Fruit fly (Drosophila melanogaster) whole organism: ENCODE measurements around the gene CG5376.

Source experiments
- CG8478 ChIP-seq: fragments of >200 bp; optimal IDR thresholded peaks from 2 replicates; lab custom pipeline; 2018; ENCODE audit warnings: inconsistent platforms
- Dll ChIP-seq: fragments of >200 bp; optimal IDR thresholded peaks from 2 replicates; lab custom pipeline; 2017
- EcR ChIP-seq, 2 experiments: fragments of >200 bp; optimal IDR thresholded peaks; 2 replicates each; lab custom pipeline; 2017; ENCODE audit warnings: missing biosample characterization in 2 of 2, missing genetic modification characterization in 2 of 2, missing genetic modification reagents in 2 of 2
- pan ChIP-seq: fragments of >200 bp; optimal IDR thresholded peaks from 2 replicates; lab custom pipeline; 2017
- psq ChIP-seq: fragments of >200 bp; optimal IDR thresholded peaks from 2 replicates; lab custom pipeline; 2017
- usp ChIP-seq: fragments of >200 bp; optimal IDR thresholded peaks from 2 replicates; lab custom pipeline; 2017; ENCODE audit warnings: missing biosample characterization, missing genetic modification characterization, mixed read lengths

Gene CG5376

DNA sequence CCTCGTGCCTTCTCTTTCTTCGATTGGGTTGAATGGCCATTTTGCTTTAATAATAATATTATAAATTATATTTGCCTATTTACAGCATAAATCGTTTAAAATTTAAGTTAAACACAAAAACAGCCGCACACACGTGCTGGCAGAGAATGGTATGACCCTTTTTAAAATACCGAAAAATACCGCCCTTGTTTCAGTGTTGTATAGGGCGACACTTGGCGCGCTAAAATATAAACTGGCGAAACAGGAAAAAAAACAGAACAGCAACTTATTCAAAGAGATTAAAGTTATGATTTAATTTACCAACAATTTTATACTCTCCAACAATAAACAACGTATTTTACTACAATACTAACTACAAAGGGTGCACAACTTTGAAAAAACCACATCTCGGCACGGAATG lies 42.3 kb downstream of the CG5376 start, which contains the start of gene CG12499:
TSS of gene CG12499 (minus strand) at position 95 of the 400 bp plus-strand sequence.
- TF ChIP-seq EcR (GFP tag; optimal IDR thresholded peaks at IDR 0.05; lab: Kevin White, UChicago) = no peak
- no peak for TF ChIP-seq Dll (lab: Kevin White, UChicago)
- no peak for TF ChIP-seq usp (GFP tag; lab: Kevin White, UChicago)
- TF ChIP-seq pan (lab: Kevin White, UChicago) = no peak
- no peak for TF ChIP-seq psq (lab: Kevin White, UChicago)
- TF ChIP-seq CG8478 = no peak

DNA sequence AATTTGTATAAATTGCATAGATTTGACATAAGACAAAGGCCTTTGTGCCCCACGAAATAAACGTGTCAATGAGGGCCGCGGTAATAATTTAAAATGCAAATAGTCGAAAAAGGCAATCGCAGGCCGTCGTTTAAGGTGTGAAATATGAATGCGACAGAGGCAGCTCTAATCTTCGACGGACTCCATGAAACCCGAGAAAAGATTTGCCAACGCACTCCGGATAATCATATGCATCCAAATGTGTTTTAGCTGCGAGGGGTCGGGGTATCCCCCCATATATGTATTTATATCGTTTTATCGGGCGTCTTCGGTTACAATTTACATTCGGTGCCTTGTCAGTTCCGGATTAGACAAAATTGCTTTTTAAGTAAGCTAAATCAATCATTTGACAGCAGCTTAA lies 50.5 kb downstream of the CG5376 start:
- TF ChIP-seq CG8478 (no peak), EcR (GFP tag; optimal IDR thresholded peaks at IDR 0.05; lab: Kevin White, UChicago) (no peak), psq (lab: Kevin White, UChicago) (no peak), pan (lab: Kevin White, UChicago) (no peak), usp (GFP tag; lab: Kevin White, UChicago) (no peak), Dll (lab: Kevin White, UChicago) (no peak)
